Worm (Caenorhabditis elegans) whole organism, L1 larva: ENCODE data around the gene pcp-1.

Source experiments
- C04F5.9 ChIP-seq: sonication (generic microtip); optimal IDR thresholded peaks from 2 replicates; lab custom pipeline; 2016; ENCODE audit warnings: missing genetic modification characterization, missing compliant biosample characterization
- ama-1 ChIP-seq: fragments of 150-350 bp; optimal IDR thresholded peaks from 2 replicates; lab custom pipeline; 2014
- blmp-1 ChIP-seq: fragments of 150-350 bp; optimal IDR thresholded peaks from 2 replicates; lab custom pipeline; 2014; ENCODE audit warnings: missing biosample characterization, missing genetic modification characterization
- ceh-63 ChIP-seq: fragments of 200-800 bp; sonication (Bioruptor generic); optimal IDR thresholded peaks from 2 replicates; lab custom pipeline; 2018; ENCODE audit warnings: mild to moderate bottlenecking, missing genetic modification characterization, missing compliant biosample characterization
- ceh-82 ChIP-seq, 3 experiments: fragments of 150-350 bp in 1 of 3; sonication (generic microtip) in 2 of 3; optimal IDR thresholded peaks; 2 replicates each; lab custom pipeline; 2014 to 2017; ENCODE audit warnings: missing biosample characterization in 3 of 3, missing genetic modification characterization in 3 of 3
- ceh-88 ChIP-seq: fragments of 200-800 bp; sonication (Bioruptor generic); IDR thresholded peaks from 2 replicates; pipeline ENCODE4 v1.3.6; 2022; ENCODE audit warnings: missing genetic modification characterization, missing compliant biosample characterization
- ces-1 ChIP-seq: fragments of 150-350 bp; optimal IDR thresholded peaks from 2 replicates; lab custom pipeline; 2014; ENCODE audit warnings: missing biosample characterization, missing genetic modification reagents, missing genetic modification characterization
- dsc-1 ChIP-seq: sonication (generic microtip); optimal IDR thresholded peaks from 2 replicates; lab custom pipeline; 2016; ENCODE audit warnings: mild to moderate bottlenecking, missing genetic modification characterization, missing compliant biosample characterization
- efl-1 ChIP-seq, 4 experiments: fragments of 150-350 bp; optimal IDR thresholded peaks in 3 of 4; peaks in 1 of 4; 1 replicate in 1 of 4; 2 replicates in 3 of 4; lab custom pipeline; 2014; ENCODE audit warnings: missing biosample characterization in 2 of 4, missing genetic modification characterization in 2 of 4, missing genetic modification reagents in 2 of 4
- efl-3 ChIP-seq: fragments of 200-800 bp; sonication (Bioruptor generic); optimal IDR thresholded peaks from 2 replicates; lab custom pipeline; 2018; ENCODE audit warnings: mild to moderate bottlenecking, missing genetic modification characterization, missing compliant biosample characterization
- egl-27 ChIP-seq, 2 experiments: fragments of 150-350 bp in 1 of 2; sonication (generic microtip); optimal IDR thresholded peaks; 3 replicates each; lab custom pipeline; 2017 to 2018; ENCODE audit warnings: missing biosample characterization in 2 of 2, missing genetic modification characterization in 2 of 2, missing genetic modification reagents in 2 of 2
- elt-2 ChIP-seq: sonication (generic microtip); optimal IDR thresholded peaks from 2 replicates; lab custom pipeline; 2016; ENCODE audit warnings: missing genetic modification characterization, mild to moderate bottlenecking, inconsistent platforms, missing compliant biosample characterization, missing genetic modification reagents
- elt-3 ChIP-seq, 6 experiments: fragments of 150-350 bp in 1 of 6; sonication (generic microtip); optimal IDR thresholded peaks; 2 replicates each; lab custom pipeline; 2017 to 2018; ENCODE audit warnings: missing biosample characterization in 6 of 6, missing genetic modification characterization in 6 of 6, inconsistent platforms in 1 of 6
- fkh-4 ChIP-seq: sonication (generic microtip); optimal IDR thresholded peaks from 2 replicates; lab custom pipeline; 2016; ENCODE audit warnings: missing compliant biosample characterization, missing genetic modification characterization, borderline replicate concordance
- grh-1 ChIP-seq: fragments of 200-800 bp; sonication (Bioruptor generic); IDR thresholded peaks from 2 replicates; pipeline ENCODE4 v1.3.6; 2022; ENCODE audit warnings: missing genetic modification reagents, missing genetic modification characterization, missing compliant biosample characterization
- hlh-4 ChIP-seq: sonication (generic microtip); optimal IDR thresholded peaks from 2 replicates; lab custom pipeline; 2016; ENCODE audit warnings: mild to moderate bottlenecking, missing genetic modification characterization, missing compliant biosample characterization
- isw-1 ChIP-seq: fragments of 200-800 bp; sonication (Bioruptor generic); IDR thresholded peaks from 2 replicates; pipeline ENCODE4 v1.3.6; 2022; ENCODE audit warnings: missing genetic modification characterization, missing compliant biosample characterization
- jun-1 ChIP-seq: fragments of 150-350 bp; optimal IDR thresholded peaks from 2 replicates; lab custom pipeline; 2014; ENCODE audit warnings: missing biosample characterization, missing genetic modification reagents, missing genetic modification characterization
- lin-13 ChIP-seq: fragments of 150-350 bp; optimal IDR thresholded peaks from 2 replicates; lab custom pipeline; 2014; ENCODE audit warnings: missing biosample characterization, missing genetic modification reagents, missing genetic modification characterization
- lin-14 ChIP-seq: fragments of 200-800 bp; sonication (Bioruptor generic); optimal IDR thresholded peaks from 2 replicates; lab custom pipeline; 2018; ENCODE audit warnings: mild to moderate bottlenecking, missing genetic modification characterization, moderate library complexity, missing compliant biosample characterization
- lin-15B ChIP-seq: fragments of 150-350 bp; sonication (generic microtip); optimal IDR thresholded peaks from 3 replicates; lab custom pipeline; 2014; ENCODE audit warnings: missing biosample characterization, missing genetic modification characterization
- lin-35 ChIP-seq, 2 experiments: fragments of 150-350 bp; optimal IDR thresholded peaks; 2 replicates each; lab custom pipeline; 2014; ENCODE audit warnings: missing biosample characterization in 2 of 2, missing genetic modification characterization in 2 of 2, missing genetic modification reagents in 2 of 2
- mdl-1 ChIP-seq, 2 experiments: fragments of 150-350 bp; optimal IDR thresholded peaks; 2 replicates each; lab custom pipeline; 2014 to 2017; ENCODE audit warnings: missing biosample characterization in 2 of 2, missing genetic modification characterization in 2 of 2, inconsistent platforms in 1 of 2
- mef-2 ChIP-seq: fragments of 150-350 bp; optimal IDR thresholded peaks from 2 replicates; lab custom pipeline; 2014; ENCODE audit warnings: missing biosample characterization, missing genetic modification characterization
- mep-1 ChIP-seq: fragments of 150-350 bp; optimal IDR thresholded peaks from 2 replicates; lab custom pipeline; 2014; ENCODE audit warnings: missing biosample characterization, missing genetic modification characterization
- nhr-12 ChIP-seq: sonication (generic microtip); optimal IDR thresholded peaks from 2 replicates; lab custom pipeline; 2017; ENCODE audit warnings: missing biosample characterization, missing genetic modification characterization
- nhr-19 ChIP-seq: fragments of 200-800 bp; sonication (Bioruptor generic); conservative IDR thresholded peaks from 2 replicates; pipeline ENCODE4 v1.3.6; 2022; ENCODE audit warnings: missing genetic modification characterization, missing compliant biosample characterization
- nhr-20 ChIP-seq: sonication (generic microtip); optimal IDR thresholded peaks from 2 replicates; lab custom pipeline; 2016; ENCODE audit warnings: mild to moderate bottlenecking, missing genetic modification characterization, missing compliant biosample characterization
- nhr-47 ChIP-seq: sonication (generic microtip); optimal IDR thresholded peaks from 2 replicates; lab custom pipeline; 2016; ENCODE audit warnings: mild to moderate bottlenecking, missing genetic modification characterization, moderate library complexity, missing compliant biosample characterization
- nhr-71 ChIP-seq: sonication (generic microtip); optimal IDR thresholded peaks from 2 replicates; lab custom pipeline; 2016; ENCODE audit warnings: mild to moderate bottlenecking, missing genetic modification characterization, moderate library complexity, missing compliant biosample characterization
- nhr-77 ChIP-seq: fragments of 150-350 bp; optimal IDR thresholded peaks from 2 replicates; lab custom pipeline; 2014; ENCODE audit warnings: missing biosample characterization, missing genetic modification characterization
- nhr-84 ChIP-seq: sonication (generic microtip); optimal IDR thresholded peaks from 2 replicates; lab custom pipeline; 2017; ENCODE audit warnings: missing biosample characterization, missing genetic modification characterization
- nhr-85 ChIP-seq: sonication (generic microtip); peaks from one replicate; lab custom pipeline; 2016; ENCODE audit warnings: missing genetic modification characterization, inconsistent platforms, missing compliant biosample characterization
- nhr-90 ChIP-seq: sonication (generic microtip); optimal IDR thresholded peaks from 2 replicates; lab custom pipeline; 2016; ENCODE audit warnings: mild to moderate bottlenecking, missing genetic modification characterization, missing compliant biosample characterization; ENCODE audit not compliant: poor library complexity
- pag-3 ChIP-seq: sonication (generic microtip); optimal IDR thresholded peaks from 2 replicates; lab custom pipeline; 2017; ENCODE audit warnings: missing genetic modification characterization, mild to moderate bottlenecking, missing compliant biosample characterization, antibody characterized with exemption, borderline replicate concordance; ENCODE audit not compliant: insufficient read depth
- pax-3 ChIP-seq: fragments of 200-800 bp; sonication (Bioruptor generic); optimal IDR thresholded peaks from 2 replicates; lab custom pipeline; 2018; ENCODE audit warnings: mild to moderate bottlenecking, missing genetic modification characterization, moderate library complexity, missing compliant biosample characterization
- pqm-1 ChIP-seq: sonication (generic microtip); optimal IDR thresholded peaks from 3 replicates; lab custom pipeline; 2017; ENCODE audit warnings: missing biosample characterization, missing genetic modification characterization
- rnt-1 ChIP-seq: sonication (generic microtip); optimal IDR thresholded peaks from 2 replicates; lab custom pipeline; 2016; ENCODE audit warnings: mild to moderate bottlenecking, missing genetic modification characterization, moderate library complexity, missing compliant biosample characterization
- snpc-4 ChIP-seq: fragments of 150-350 bp; optimal IDR thresholded peaks from 2 replicates; lab custom pipeline; 2014; ENCODE audit warnings: missing biosample characterization, missing genetic modification characterization
- sptf-1 ChIP-seq: fragments of 150-350 bp; optimal IDR thresholded peaks from 2 replicates; lab custom pipeline; 2014; ENCODE audit warnings: missing biosample characterization, missing genetic modification characterization
- sup-37 ChIP-seq: fragments of 200-800 bp; sonication (Bioruptor generic); optimal IDR thresholded peaks from 2 replicates; lab custom pipeline; 2018; ENCODE audit warnings: mild to moderate bottlenecking, missing genetic modification characterization, missing compliant biosample characterization
- tbx-2 ChIP-seq: sonication (generic microtip); optimal IDR thresholded peaks from 2 replicates; lab custom pipeline; 2016; ENCODE audit warnings: missing genetic modification characterization, missing compliant biosample characterization
- unc-62 ChIP-seq: fragments of 150-350 bp; optimal IDR thresholded peaks from 2 replicates; lab custom pipeline; 2014; ENCODE audit warnings: missing biosample characterization, missing genetic modification reagents, missing genetic modification characterization
- unc-86 ChIP-seq: sonication (generic microtip); optimal IDR thresholded peaks from 2 replicates; lab custom pipeline; 2016; ENCODE audit warnings: missing genetic modification characterization, missing compliant biosample characterization
- unc-98 ChIP-seq: fragments of 200-800 bp; sonication (Bioruptor generic); IDR thresholded peaks from 2 replicates; pipeline ENCODE4 v1.3.6; 2022; ENCODE audit warnings: missing genetic modification characterization, missing compliant biosample characterization
- xbp-1 ChIP-seq: sonication (generic microtip); optimal IDR thresholded peaks from 2 replicates; lab custom pipeline; 2016; ENCODE audit warnings: missing genetic modification characterization, missing compliant biosample characterization
- ztf-11 ChIP-seq, 2 experiments: sonication (generic microtip); optimal IDR thresholded peaks; 2 replicates each; lab custom pipeline; 2016 to 2017; ENCODE audit warnings: missing genetic modification characterization in 2 of 2, missing biosample characterization in 1 of 2, missing compliant biosample characterization in 1 of 2
- ztf-4 ChIP-seq: fragments of 150-350 bp; optimal IDR thresholded peaks from 2 replicates; lab custom pipeline; 2014; ENCODE audit warnings: missing biosample characterization, missing genetic modification characterization

Gene pcp-1

ce11 chrIII:7758562-7758961 lies at the start of gene pcp-1:
pcp-1 (plus strand) TSS chrIII:7758903.
- no peak for TF ChIP-seq nhr-84 (tag; lab: Kevin White, UChicago)
- TF ChIP-seq lin-14: peak; percentile 42
- TF ChIP-seq unc-98 (GFP tag; lab: Robert Waterston, UW): no peak
- TF ChIP-seq C04F5.9 (tag; lab: Kevin White, UChicago): no peak
- TF ChIP-seq ceh-88 (GFP tag; lab: Robert Waterston, UW): no peak
- TF ChIP-seq lin-35 (GFP tag; optimal IDR thresholded peaks at IDR 0.05; lab: Kevin White, UChicago): peak in 1 of 2 experiments; percentile 42
- TF ChIP-seq efl-3 (GFP tag; lab: Kevin White, UChicago): no peak
- TF ChIP-seq nhr-71 (tag; lab: Kevin White, UChicago): no peak
- TF ChIP-seq elt-3 (tag; optimal IDR thresholded peaks at IDR 0.05; lab: Kevin White, UChicago): no peak
- TF ChIP-seq nhr-20 (tag; lab: Kevin White, UChicago): peak; percentile 9
- TF ChIP-seq elt-2: peak; percentile 97

ce11 chrIII:7709391-7709790 lies 49.3 kb upstream of the pcp-1 start, which contains the start of gene lin-13:
lin-13 (minus strand) TSS chrIII:7709491.
- no peak for TF ChIP-seq efl-1 (optimal IDR thresholded peaks at IDR 0.05; lab: Kevin White, UChicago)
- peak in 1 of 2 experiments; percentile 54 for TF ChIP-seq efl-1 (GFP tag; optimal IDR thresholded peaks at IDR 0.05 in 1 of 2; lab: Kevin White, UChicago)
- no peak for TF ChIP-seq mef-2
- TF ChIP-seq nhr-19: no peak
- no peak for TF ChIP-seq nhr-90 (tag; lab: Kevin White, UChicago)
- TF ChIP-seq isw-1 (GFP tag; lab: Robert Waterston, UW): no peak
- TF ChIP-seq grh-1 (GFP tag; lab: Robert Waterston, UW): no peak
- TF ChIP-seq mdl-1 (tag; optimal IDR thresholded peaks at IDR 0.05; lab: Kevin White, UChicago): no peak
- no peak for TF ChIP-seq ceh-82 (tag; optimal IDR thresholded peaks at IDR 0.05; lab: Kevin White, UChicago)

ce11 chrIII:7710066-7710465 lies 48.6 kb upstream of the pcp-1 start:
- TF ChIP-seq lin-15B (tag; lab: Kevin White, UChicago) (peak; percentile 75), ceh-88 (GFP tag; lab: Robert Waterston, UW) (peak; percentile 52; the same call in 1 of the 2 replicates), ztf-4 (tag; lab: Kevin White, UChicago) (peak; percentile 66), nhr-84 (tag; lab: Kevin White, UChicago) (no peak), isw-1 (GFP tag; lab: Robert Waterston, UW) (peak; percentile 72), xbp-1 (tag; lab: Kevin White, UChicago) (peak; percentile 71), rnt-1 (tag; lab: Kevin White, UChicago) (peak; percentile 82), snpc-4 (tag; lab: Kevin White, UChicago) (peak; percentile 80), unc-62 (GFP tag; lab: Kevin White, UChicago) (no peak), nhr-12 (no peak), fkh-4 (tag; lab: Kevin White, UChicago) (no peak), egl-27 (tag; optimal IDR thresholded peaks at IDR 0.05; lab: Kevin White, UChicago) (no peak), blmp-1 (peak; percentile 88), jun-1 (tag; lab: Kevin White, UChicago) (peak; percentile 54), ama-1 (lab: Kevin White, UChicago) (no peak), ceh-63 (GFP tag; lab: Kevin White, UChicago) (no peak), lin-13 (peak; percentile 100), ces-1 (GFP tag; lab: Kevin White, UChicago) (no peak), nhr-77 (peak; percentile 65), tbx-2 (tag; lab: Kevin White, UChicago) (peak; percentile 67), hlh-4 (tag; lab: Kevin White, UChicago) (no peak), ztf-11 (tag; optimal IDR thresholded peaks at IDR 0.05; lab: Kevin White, UChicago) (peak in 1 of 2 experiments; percentile 43), efl-1 (optimal IDR thresholded peaks at IDR 0.05; lab: Kevin White, UChicago) (peak; percentile 82 to 95), efl-1 (GFP tag; optimal IDR thresholded peaks at IDR 0.05 in 1 of 2; lab: Kevin White, UChicago) (peak; percentile 64 to 97), nhr-47 (peak; percentile 77), pag-3 (tag; lab: Kevin White, UChicago) (no peak), sptf-1 (no peak), pax-3 (tag; lab: Kevin White, UChicago) (peak; percentile 77), pqm-1 (tag; lab: Kevin White, UChicago) (no peak), mep-1 (peak; percentile 92), sup-37 (GFP tag; lab: Kevin White, UChicago) (no peak), dsc-1 (tag; lab: Kevin White, UChicago) (peak; percentile 69), unc-86 (tag; lab: Kevin White, UChicago) (peak; percentile 56), nhr-85 (tag; lab: Kevin White, UChicago) (peak; percentile 79)
